Fruit fly (Drosophila melanogaster): ENCODE data around the gene Spn88Eb.

dm6 chr3R:15231635-15232138 is 23.1 kb upstream of the Spn88Eb start:
- TF ChIP-seq Sin3A (optimal IDR thresholded peaks at IDR 0.05) (no peak), psq (optimal IDR thresholded peaks at IDR 0.05) (no peak), ttk (optimal IDR thresholded peaks at IDR 0.05) (no peak), insv (optimal IDR thresholded peaks at IDR 0.05) (no peak), Myc (optimal IDR thresholded peaks at IDR 0.05) (no peak)
